Worm (Caenorhabditis elegans): ENCODE results near the gene tbx-39.
"Not testable (repeated sequence)": the region's sequence is repeated elsewhere in the genome, so short reads cannot be mapped to it uniquely, and the experiment has no call there.

- TF ChIP-seq him-1, dao-5, W03F9.2 (tag; optimal IDR thresholded peaks at IDR 0.05): not testable (repeated sequence)
Observed at ce11 chrIV:15318982-15319381, 4.7 kb upstream of the tbx-39 start, which contains the start of gene Y73F8A.14.

Data from whole organism, L4/young adult.